Worm (Caenorhabditis elegans): ENCODE results near the gene ndub-5.

The ndub-5 gene

ce11 chrII:5646942-5647341 is 44.2 kb downstream of the ndub-5 start, which contains the start of gene F59E12.9:
TSS of gene F59E12.9 (minus strand) at chrII:5647042.
- TF ChIP-seq pes-1 (GFP tag; IDR thresholded peaks at IDR 0.05): no peak

- TF ChIP-seq ama-1 (optimal IDR thresholded peaks at IDR 0.05): no peak
- TF ChIP-seq pes-1 (GFP tag; IDR thresholded peaks at IDR 0.05): no peak
- TF ChIP-seq sea-1 (GFP tag; conservative IDR thresholded peaks at IDR 0.05): no peak
- no peak for TF ChIP-seq hnd-1 (tag; optimal IDR thresholded peaks at IDR 0.05)
- no peak for TF ChIP-seq tbx-11 (GFP tag; IDR thresholded peaks at IDR 0.05)
- no peak for TF ChIP-seq tbx-37 (GFP tag; conservative IDR thresholded peaks at IDR 0.05)
- no peak for TF ChIP-seq ceh-13 (GFP tag; optimal IDR thresholded peaks at IDR 0.05)
- no peak for TF ChIP-seq flt-1 (GFP tag; IDR thresholded peaks at IDR 0.05)
- no peak for TF ChIP-seq hmg-4 (GFP tag; optimal IDR thresholded peaks at IDR 0.05)
- no peak for TF ChIP-seq F13C5.2 (tag; optimal IDR thresholded peaks at IDR 0.05)
Observed at ce11 chrII:5642110-5642509, 49.0 kb downstream of the ndub-5 start.

ce11 chrII:5640362-5641079 is 50.6 kb downstream of the ndub-5 start:
- TF ChIP-seq hmbx-1 (tag; optimal IDR thresholded peaks at IDR 0.05) (no peak), scrt-1 (GFP tag; IDR thresholded peaks at IDR 0.05) (no peak), sea-1 (GFP tag; conservative IDR thresholded peaks at IDR 0.05) (no peak), tbx-11 (GFP tag; IDR thresholded peaks at IDR 0.05) (no peak), ama-1 (optimal IDR thresholded peaks at IDR 0.05) (no peak), F13C5.2 (tag; optimal IDR thresholded peaks at IDR 0.05) (no peak), pes-1 (GFP tag; IDR thresholded peaks at IDR 0.05) (no peak), hmg-4 (GFP tag; optimal IDR thresholded peaks at IDR 0.05) (no peak), aly-1 (tag; optimal IDR thresholded peaks at IDR 0.05) (no peak), tbx-37 (GFP tag; conservative IDR thresholded peaks at IDR 0.05) (no peak), ets-7 (tag; optimal IDR thresholded peaks at IDR 0.05) (no peak), tra-4 (tag; optimal IDR thresholded peaks at IDR 0.05) (no peak), ceh-36 (tag; optimal IDR thresholded peaks at IDR 0.05) (no peak), ceh-13 (GFP tag; optimal IDR thresholded peaks at IDR 0.05) (no peak), flt-1 (GFP tag; IDR thresholded peaks at IDR 0.05) (no peak), hnd-1 (tag; optimal IDR thresholded peaks at IDR 0.05) (no peak), B0310.2 (tag; optimal IDR thresholded peaks at IDR 0.05) (no peak)
